Fruit fly (Drosophila melanogaster): ENCODE data around the gene Fer1.

Gene Fer1

dm6 chr3R:7144245-7144904 is 8.4 kb downstream of the Fer1 start, which contains the start of the genes CG14610 and CG2656 (continued):
- peak; percentile 21 for TF ChIP-seq CG31388 (GFP tag; optimal IDR thresholded peaks at IDR 0.05)
- TF ChIP-seq sens-2 (GFP tag; IDR thresholded peaks at IDR 0.05), result no peak
- no peak for TF ChIP-seq CG6854 (GFP tag; optimal IDR thresholded peaks at IDR 0.05)
- TF ChIP-seq mirr (GFP tag; optimal IDR thresholded peaks at IDR 0.05), result peak; percentile 53
- no peak for TF ChIP-seq Sry-β (GFP tag; optimal IDR thresholded peaks at IDR 0.05)
- TF ChIP-seq E2f2 (GFP tag; IDR thresholded peaks at IDR 0.05), result peak; percentile 100
- TF ChIP-seq CG4360 (GFP tag; IDR thresholded peaks at IDR 0.05), result no peak; the same call in 1 of the 2 replicates
- TF ChIP-seq sens (GFP tag), result peak; percentile 96
- no peak for TF ChIP-seq trh (GFP tag; optimal IDR thresholded peaks at IDR 0.05)
- peak; percentile 20; the same call in 1 of the 2 replicates for TF ChIP-seq CG8765 (GFP tag; IDR thresholded peaks at IDR 0.05)
- peak; percentile 44 for TF ChIP-seq CG3838 (GFP tag; optimal IDR thresholded peaks at IDR 0.05)
- peak; percentile 26 for TF ChIP-seq D19A (tag; optimal IDR thresholded peaks at IDR 0.05)
- TF ChIP-seq CG31441 (GFP tag; IDR thresholded peaks at IDR 0.05), result 0 out of 2 replicates have a peak, but pooled peaks have one; percentile 22
- TF ChIP-seq B-H2 (GFP tag; optimal IDR thresholded peaks at IDR 0.05), result peak; percentile 80
- TF ChIP-seq Xbp1 (GFP tag; optimal IDR thresholded peaks at IDR 0.05), result peak; percentile 93
- TF ChIP-seq ap (GFP tag; IDR thresholded peaks at IDR 0.05), result no peak
- no peak for TF ChIP-seq CG15601 (tag; optimal IDR thresholded peaks at IDR 0.05)
- peak; percentile 77 for TF ChIP-seq CG10654 (GFP tag; optimal IDR thresholded peaks at IDR 0.05)
- peak; percentile 68 for TF ChIP-seq Side (GFP tag; optimal IDR thresholded peaks at IDR 0.05)

dm6 chr3R:7150544-7151406 is 14.8 kb downstream of the Fer1 start, which contains the start of the genes gfzf and Sas-4:
gfzf (minus strand) TSS chr3R:7150968.
Sas-4 (plus strand) TSS chr3R:7151367.
- TF ChIP-seq bbx (GFP tag; IDR thresholded peaks at IDR 0.05; ENCODE audit: partially characterized antibody), result no peak
- peak; percentile 72 for TF ChIP-seq ind (GFP tag; optimal IDR thresholded peaks at IDR 0.05)
- peak; percentile 88 for TF ChIP-seq CG7928 (GFP tag; optimal IDR thresholded peaks at IDR 0.05)
- peak; percentile 43 for TF ChIP-seq CG9797 (GFP tag; optimal IDR thresholded peaks at IDR 0.05)
- TF ChIP-seq trh (GFP tag; optimal IDR thresholded peaks at IDR 0.05), result no peak
- TF ChIP-seq CG11085 (GFP tag; IDR thresholded peaks at IDR 0.05), result peak; percentile 68
- TF ChIP-seq dmrt11E (tag; optimal IDR thresholded peaks at IDR 0.05), result peak; percentile 66
- TF ChIP-seq dm (GFP tag; optimal IDR thresholded peaks at IDR 0.05), result no peak
- no peak for TF ChIP-seq slp2 (GFP tag; optimal IDR thresholded peaks at IDR 0.05)
- peak; percentile 38 for TF ChIP-seq Six4 (GFP tag; optimal IDR thresholded peaks at IDR 0.05)
- no peak for TF ChIP-seq CG6813 (GFP tag; optimal IDR thresholded peaks at IDR 0.05)
- TF ChIP-seq CG17568 (GFP tag; optimal IDR thresholded peaks at IDR 0.05), result no peak
- TF ChIP-seq D19A (tag; optimal IDR thresholded peaks at IDR 0.05), result no peak
- TF ChIP-seq CG2875 (GFP tag; optimal IDR thresholded peaks at IDR 0.05), result peak; percentile 40
- TF ChIP-seq CG12769 (tag; optimal IDR thresholded peaks at IDR 0.05), result no peak
- peak; percentile 53 for TF ChIP-seq pnt (GFP tag; optimal IDR thresholded peaks at IDR 0.05)
- TF ChIP-seq Xbp1 (GFP tag; optimal IDR thresholded peaks at IDR 0.05), result peak; percentile 81
- TF ChIP-seq maf-S (GFP tag; optimal IDR thresholded peaks at IDR 0.05), result no peak
- TF ChIP-seq jigr1 (GFP tag; IDR thresholded peaks at IDR 0.05), result 0 out of 3 replicates have a peak, but pooled peaks have one; percentile 35
- peak; percentile 38; the same call in 1 of the 2 replicates for TF ChIP-seq Ada2b (GFP tag; IDR thresholded peaks at IDR 0.05)
- TF ChIP-seq CG9876 (GFP tag; optimal IDR thresholded peaks at IDR 0.05), result peak; percentile 20
- TF ChIP-seq CG6175 (GFP tag; IDR thresholded peaks at IDR 0.05), result no peak
- TF ChIP-seq Usf (GFP tag; optimal IDR thresholded peaks at IDR 0.05), result peak; percentile 64
- TF ChIP-seq CG11695 (GFP tag; IDR thresholded peaks at IDR 0.05), result peak; percentile 52; the same call in 1 of the 3 replicates
- TF ChIP-seq ab (GFP tag; optimal IDR thresholded peaks at IDR 0.05), result no peak
- TF ChIP-seq ac (GFP tag; optimal IDR thresholded peaks at IDR 0.05), result no peak
- no peak for TF ChIP-seq CG34376 (GFP tag; optimal IDR thresholded peaks at IDR 0.05)
- no peak for TF ChIP-seq CG42726 (GFP tag; IDR thresholded peaks at IDR 0.05; ENCODE audit: partially characterized antibody)
- no peak for TF ChIP-seq dimm (GFP tag; IDR thresholded peaks at IDR 0.05)
- TF ChIP-seq Fer1 (GFP tag; optimal IDR thresholded peaks at IDR 0.05), result peak; percentile 28
- TF ChIP-seq Aef1 (GFP tag; IDR thresholded peaks at IDR 0.05), result peak; percentile 73

Data from whole organism, embryonic.